Fruit fly (Drosophila melanogaster) Kc167 (cell line): ENCODE results near the gene Or67d.

Source experiments
- Myc ChIP-seq: fragments of >200 bp; optimal IDR thresholded peaks from 2 replicates; lab custom pipeline; 2017; ENCODE audit warnings: missing external identifiers
- Sin3A ChIP-seq: fragments of >200 bp; optimal IDR thresholded peaks from 2 replicates; lab custom pipeline; 2018; ENCODE audit warnings: missing external identifiers
- h ChIP-seq: fragments of >200 bp; optimal IDR thresholded peaks from 3 replicates; lab custom pipeline; 2018; ENCODE audit warnings: missing external identifiers
- psq ChIP-seq: fragments of >200 bp; optimal IDR thresholded peaks from 2 replicates; lab custom pipeline; 2017; ENCODE audit warnings: missing external identifiers

The Or67d gene

DNA sequence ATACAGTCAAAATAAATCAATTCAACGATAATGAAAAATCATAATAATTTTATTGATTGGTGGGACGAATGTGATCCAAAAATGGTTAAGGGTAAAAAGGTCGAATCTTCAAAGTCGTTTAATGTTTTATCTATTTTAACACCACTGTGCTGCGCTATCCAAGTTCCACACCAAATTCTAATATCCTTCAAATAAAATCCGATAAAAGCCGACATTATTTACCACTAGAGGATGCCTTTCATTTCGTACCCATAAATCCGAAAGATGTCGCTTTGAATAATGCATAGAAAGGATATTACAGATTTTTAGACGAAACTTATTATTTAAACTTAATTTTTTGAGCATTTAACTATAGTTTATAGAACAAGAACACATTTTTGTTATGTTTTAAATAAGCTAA lies 47.8 kb downstream of the Or67d start:
- TF ChIP-seq Myc (lab: Kevin White, UChicago) (no peak), Sin3A (no peak), psq (lab: Kevin White, UChicago) (no peak), h (lab: Kevin White, UChicago) (no peak)

DNA sequence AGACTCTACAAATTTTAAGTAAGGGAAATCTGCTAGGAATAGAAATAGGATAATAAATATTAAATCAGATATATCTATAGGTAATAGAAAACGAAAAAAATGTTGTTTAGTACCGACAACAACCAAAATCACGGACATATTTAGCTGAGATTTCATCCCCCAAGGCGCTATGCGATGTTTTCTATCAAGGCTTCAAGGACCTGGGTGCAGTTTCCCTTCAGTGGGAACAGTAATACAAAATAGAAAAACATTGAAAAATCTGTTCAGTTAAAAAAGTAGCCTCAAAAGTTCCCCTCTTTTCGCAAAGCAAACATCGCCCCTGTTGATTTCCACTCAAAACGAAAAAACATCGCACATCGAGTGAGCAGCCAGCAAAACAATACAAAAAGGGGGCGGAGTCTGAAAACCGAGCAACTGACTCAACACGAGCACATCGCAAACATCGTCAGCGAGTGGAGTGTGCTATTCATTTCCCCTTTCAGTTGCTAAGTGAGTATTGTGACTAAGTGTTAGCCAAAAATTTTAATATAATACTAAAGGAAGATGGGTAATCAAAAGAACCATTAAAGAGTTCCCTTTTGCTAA lies 48.8 kb downstream of the Or67d start:
- TF ChIP-seq h (lab: Kevin White, UChicago) (no peak), Sin3A (no peak)
